Worm (Caenorhabditis elegans) whole organism, L2 larva: ENCODE data around the gene oops-1.

Source experiments
- alr-1 ChIP-seq: fragments of 150-350 bp; optimal IDR thresholded peaks from 2 replicates; lab custom pipeline; 2014; ENCODE audit warnings: missing biosample characterization, missing genetic modification characterization
- nhr-23 ChIP-seq: fragments of 150-350 bp; optimal IDR thresholded peaks from 2 replicates; lab custom pipeline; 2014; ENCODE audit warnings: missing biosample characterization, missing genetic modification reagents, missing genetic modification characterization
- peb-1 ChIP-seq: fragments of 150-350 bp; optimal IDR thresholded peaks from 2 replicates; lab custom pipeline; 2014; ENCODE audit warnings: missing biosample characterization, missing genetic modification characterization
- zag-1 ChIP-seq: fragments of 150-350 bp; optimal IDR thresholded peaks from 2 replicates; lab custom pipeline; 2014; ENCODE audit warnings: missing biosample characterization, missing genetic modification characterization

DNA sequence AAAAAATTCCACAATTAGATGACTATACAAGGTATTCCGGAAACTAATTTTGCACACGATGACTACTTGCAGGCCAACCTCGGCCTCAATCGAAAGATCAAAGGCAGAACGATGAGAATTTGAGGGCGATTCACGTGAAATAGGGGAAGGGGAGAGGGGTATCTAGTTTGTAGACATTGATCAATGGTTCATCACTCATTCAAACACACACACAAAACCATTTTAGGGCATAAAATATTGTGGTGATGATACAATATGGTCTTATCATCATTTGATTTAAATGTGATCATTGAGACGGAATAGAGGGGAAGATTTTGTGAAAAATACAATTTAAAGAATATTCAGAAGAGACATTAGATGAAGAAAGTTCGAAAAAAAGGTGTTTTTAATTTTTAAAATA is 51.2 kb downstream of the oops-1 start:
- TF ChIP-seq zag-1, result no peak
- no peak for TF ChIP-seq peb-1
- TF ChIP-seq alr-1 (tag; lab: Kevin White, UChicago), result no peak
- no peak for TF ChIP-seq nhr-23
